Worm (Caenorhabditis elegans) whole organism, mixed stage, embryonic: ENCODE results near the gene hst-3.2.

ENCODE experiments used
- ceh-83 ChIP-seq: fragments of 200-800 bp; sonication (Bioruptor generic); optimal IDR thresholded peaks from 2 replicates; lab custom pipeline; 2018; ENCODE audit warnings: mild to moderate bottlenecking, missing genetic modification characterization, missing compliant biosample characterization
- ces-1 ChIP-seq: fragments of 150-350 bp; optimal IDR thresholded peaks from 2 replicates; lab custom pipeline; 2014; ENCODE audit warnings: missing biosample characterization, missing genetic modification reagents, missing genetic modification characterization
- elt-3 ChIP-seq: fragments of 150-350 bp; optimal IDR thresholded peaks from 2 replicates; lab custom pipeline; 2014; ENCODE audit warnings: missing biosample characterization, missing genetic modification characterization
- hlh-1 ChIP-seq: fragments of 150-350 bp; optimal IDR thresholded peaks from 2 replicates; lab custom pipeline; 2014; ENCODE audit warnings: missing biosample characterization, missing genetic modification reagents, missing genetic modification characterization
- lin-13 ChIP-seq: fragments of 150-350 bp; optimal IDR thresholded peaks from 2 replicates; lab custom pipeline; 2014; ENCODE audit warnings: missing biosample characterization, missing genetic modification characterization
- lsy-2 ChIP-seq: fragments of 150-350 bp; optimal IDR thresholded peaks from 2 replicates; lab custom pipeline; 2014; ENCODE audit warnings: missing biosample characterization, missing genetic modification characterization
- nhr-2 ChIP-seq: fragments of 150-350 bp; optimal IDR thresholded peaks from 2 replicates; lab custom pipeline; 2014; ENCODE audit warnings: missing biosample characterization, missing genetic modification characterization
- nhr-237 ChIP-seq: fragments of 150-350 bp; optimal IDR thresholded peaks from 2 replicates; lab custom pipeline; 2014; ENCODE audit warnings: missing biosample characterization, missing genetic modification characterization
- pha-4 ChIP-seq: fragments of 150-350 bp; optimal IDR thresholded peaks from 2 replicates; lab custom pipeline; 2018; ENCODE audit warnings: missing biosample characterization, missing genetic modification reagents, missing genetic modification characterization
- snpc-4 ChIP-seq: fragments of 150-350 bp; optimal IDR thresholded peaks from 2 replicates; lab custom pipeline; 2014; ENCODE audit warnings: missing biosample characterization, missing genetic modification characterization
- tbx-8 ChIP-seq: fragments of 200-800 bp; sonication (Bioruptor generic); optimal IDR thresholded peaks from 2 replicates; lab custom pipeline; 2018; ENCODE audit warnings: mild to moderate bottlenecking, missing genetic modification characterization, moderate library complexity, missing compliant biosample characterization
- unc-39 ChIP-seq: fragments of 150-350 bp; optimal IDR thresholded peaks from 2 replicates; lab custom pipeline; 2014; ENCODE audit warnings: missing biosample characterization, missing genetic modification characterization
- unc-62 ChIP-seq: fragments of 150-350 bp; optimal IDR thresholded peaks from 2 replicates; lab custom pipeline; 2014; ENCODE audit warnings: missing biosample characterization, missing genetic modification reagents, missing genetic modification characterization

DNA sequence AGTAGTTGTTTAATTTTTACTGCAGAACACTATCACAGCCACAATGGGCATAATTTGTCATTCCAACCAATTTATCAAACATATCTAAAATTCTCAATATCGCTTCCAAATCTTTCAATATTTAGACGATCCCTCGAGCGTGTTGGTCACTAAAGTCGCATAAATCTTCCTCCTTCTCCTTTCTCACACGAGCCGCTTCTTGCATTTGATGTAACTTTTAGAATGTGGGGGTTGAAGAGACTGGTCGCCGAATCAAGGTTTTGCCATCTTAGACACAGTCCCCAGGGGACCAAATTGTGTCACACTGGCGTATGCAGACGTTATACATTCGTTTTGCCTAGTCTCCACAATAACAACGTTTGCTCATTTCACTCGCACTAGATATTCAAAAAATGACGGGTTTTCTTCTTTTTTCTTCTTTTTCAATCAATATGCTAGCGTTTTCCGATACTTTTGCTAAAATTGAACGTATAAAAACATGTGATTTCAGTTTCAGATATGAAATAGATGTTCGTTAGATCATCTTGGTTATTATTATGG is 33.7 kb upstream of the hst-3.2 start, which contains the start of gene gbb-1:
- TF ChIP-seq elt-3 (tag; lab: Kevin White, UChicago) (no peak), nhr-237 (tag; lab: Kevin White, UChicago) (no peak), unc-39 (tag; lab: Kevin White, UChicago) (no peak), lsy-2 (tag; lab: Kevin White, UChicago) (no peak), ces-1 (no peak), pha-4 (tag; lab: Kevin White, UChicago) (no peak), lin-13 (tag; lab: Kevin White, UChicago) (no peak), snpc-4 (no peak), unc-62 (GFP tag; lab: Kevin White, UChicago) (no peak), ceh-83 (GFP tag; lab: Kevin White, UChicago) (no peak), tbx-8 (no peak), hlh-1 (tag; lab: Kevin White, UChicago) (no peak), nhr-2 (tag; lab: Kevin White, UChicago) (no peak)
